Worm (Caenorhabditis elegans) whole organism, young adult: ENCODE data around the gene Y70C5A.2.

Source experiments
- lsl-1 ChIP-seq: fragments of 200-800 bp; sonication (Bioruptor generic); optimal IDR thresholded peaks from 2 replicates; lab custom pipeline; 2018; ENCODE audit warnings: mild to moderate bottlenecking, missing genetic modification characterization, moderate library complexity, missing compliant biosample characterization
- nhr-80 ChIP-seq: sonication (generic microtip); optimal IDR thresholded peaks from 2 replicates; lab custom pipeline; 2016; ENCODE audit warnings: missing genetic modification characterization, missing compliant biosample characterization

DNA sequence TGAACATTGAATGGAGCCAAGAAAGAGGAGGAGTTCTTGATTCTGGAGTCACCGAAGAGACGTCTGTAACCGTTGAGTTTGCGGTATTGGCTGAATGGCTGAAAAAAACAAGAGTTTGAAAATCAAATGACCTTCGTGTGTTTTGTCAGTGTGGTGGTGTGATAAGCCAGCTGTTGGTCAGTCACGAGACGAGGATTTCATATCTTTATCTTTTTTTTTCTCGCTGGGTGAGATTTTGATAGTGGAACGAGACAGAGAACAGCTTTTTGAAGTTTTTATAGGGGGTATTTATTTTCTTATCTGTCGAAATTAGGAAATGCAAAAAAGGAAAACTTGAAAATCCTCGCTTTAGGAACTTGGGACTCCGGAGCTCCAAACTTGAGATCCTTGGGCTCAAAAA, 28.5 kb downstream of the Y70C5A.2 start:
- TF ChIP-seq nhr-80 (tag; lab: Kevin White, UChicago) (peak; percentile 20), lsl-1 (GFP tag; lab: Kevin White, UChicago) (no peak)
